Worm (Caenorhabditis elegans): ENCODE data around the gene R74.7.

ce11 chrIII:4195306-4196008, 8.8 kb upstream of the R74.7 start:
- TF ChIP-seq dao-5 (tag; optimal IDR thresholded peaks at IDR 0.05) (peak; percentile 58), him-1 (tag; optimal IDR thresholded peaks at IDR 0.05) (peak; percentile 51)
